Worm (Caenorhabditis elegans) whole organism, L2 larva: ENCODE results near the gene R74.2.

Source experiments
- F13H6.1 ChIP-seq: sonication (generic microtip); optimal IDR thresholded peaks from 2 replicates; lab custom pipeline; 2016; ENCODE audit warnings: missing genetic modification characterization, missing compliant biosample characterization
- Y55F3AM.14 ChIP-seq: fragments of 200-800 bp; sonication (Bioruptor generic); optimal IDR thresholded peaks from 2 replicates; lab custom pipeline; 2018; ENCODE audit warnings: mild to moderate bottlenecking, missing genetic modification characterization, missing compliant biosample characterization
- aly-2 ChIP-seq: fragments of 150-350 bp; optimal IDR thresholded peaks from 2 replicates; lab custom pipeline; 2014; ENCODE audit warnings: missing biosample characterization, missing genetic modification characterization
- ama-1 ChIP-seq: fragments of 150-350 bp; optimal IDR thresholded peaks from 2 replicates; lab custom pipeline; 2018; ENCODE audit warnings: inconsistent platforms
- blmp-1 ChIP-seq: sonication (generic microtip); optimal IDR thresholded peaks from 2 replicates; lab custom pipeline; 2017; ENCODE audit warnings: missing genetic modification characterization, mild to moderate bottlenecking, missing compliant biosample characterization, antibody characterized with exemption, moderate library complexity; ENCODE audit not compliant: insufficient read depth
- ceh-16 ChIP-seq: fragments of 150-350 bp; optimal IDR thresholded peaks from 2 replicates; lab custom pipeline; 2014; ENCODE audit warnings: missing biosample characterization, missing genetic modification characterization
- ceh-82 ChIP-seq: fragments of 150-350 bp; optimal IDR thresholded peaks from 2 replicates; lab custom pipeline; 2014; ENCODE audit warnings: missing biosample characterization, missing genetic modification characterization
- crh-2 ChIP-seq: sonication (generic microtip); optimal IDR thresholded peaks from 2 replicates; lab custom pipeline; 2017; ENCODE audit warnings: missing biosample characterization, missing genetic modification characterization
- dmd-4 ChIP-seq: sonication (generic microtip); optimal IDR thresholded peaks from 2 replicates; lab custom pipeline; 2017; ENCODE audit warnings: missing biosample characterization, missing genetic modification characterization
- egl-27 ChIP-seq: sonication (generic microtip); optimal IDR thresholded peaks from 3 replicates; lab custom pipeline; 2017; ENCODE audit warnings: missing biosample characterization, missing genetic modification reagents, missing genetic modification characterization
- elt-1 ChIP-seq: fragments of 150-350 bp; optimal IDR thresholded peaks from 2 replicates; lab custom pipeline; 2014; ENCODE audit warnings: missing biosample characterization, missing genetic modification characterization
- fos-1 ChIP-seq: fragments of 150-350 bp; optimal IDR thresholded peaks from 2 replicates; lab custom pipeline; 2014; ENCODE audit warnings: missing biosample characterization, missing genetic modification characterization
- lin-11 ChIP-seq: fragments of 150-350 bp; sonication (generic microtip); optimal IDR thresholded peaks from 2 replicates; lab custom pipeline; 2014; ENCODE audit warnings: missing biosample characterization, missing genetic modification characterization, inconsistent platforms, mixed read lengths
- lin-13 ChIP-seq: fragments of 150-350 bp; optimal IDR thresholded peaks from 2 replicates; lab custom pipeline; 2014; ENCODE audit warnings: missing biosample characterization, missing genetic modification reagents, missing genetic modification characterization
- lsy-2 ChIP-seq, 2 experiments: fragments of 150-350 bp in 1 of 2; sonication (generic microtip) in 1 of 2; optimal IDR thresholded peaks; 2 replicates each; lab custom pipeline; 2014 to 2017; ENCODE audit warnings: missing biosample characterization in 2 of 2, missing genetic modification characterization in 2 of 2
- mab-5 ChIP-seq: fragments of 150-350 bp; optimal IDR thresholded peaks from 2 replicates; lab custom pipeline; 2014; ENCODE audit warnings: missing biosample characterization, missing genetic modification characterization
- mbf-1 ChIP-seq: sonication (generic microtip); optimal IDR thresholded peaks from 2 replicates; lab custom pipeline; 2017; ENCODE audit warnings: missing biosample characterization, missing genetic modification characterization
- mdl-1 ChIP-seq, 2 experiments: fragments of 150-350 bp in 1 of 2; sonication (generic microtip) in 1 of 2; optimal IDR thresholded peaks; 2 replicates each; lab custom pipeline; 2017; ENCODE audit warnings: missing biosample characterization in 2 of 2, missing genetic modification characterization in 2 of 2
- nhr-10 ChIP-seq: sonication (generic microtip); optimal IDR thresholded peaks from 2 replicates; lab custom pipeline; 2017; ENCODE audit warnings: missing biosample characterization, missing genetic modification characterization
- nhr-12 ChIP-seq: fragments of 150-350 bp; optimal IDR thresholded peaks from 2 replicates; lab custom pipeline; 2014; ENCODE audit warnings: missing biosample characterization, missing genetic modification characterization
- nhr-129 ChIP-seq: fragments of 150-350 bp; optimal IDR thresholded peaks from 2 replicates; lab custom pipeline; 2014; ENCODE audit warnings: missing biosample characterization, missing genetic modification characterization
- nhr-21 ChIP-seq: fragments of 150-350 bp; optimal IDR thresholded peaks from 2 replicates; lab custom pipeline; 2014; ENCODE audit warnings: missing biosample characterization, missing genetic modification characterization
- nhr-23 ChIP-seq: fragments of 150-350 bp; optimal IDR thresholded peaks from 2 replicates; lab custom pipeline; 2014; ENCODE audit warnings: missing biosample characterization, missing genetic modification reagents, missing genetic modification characterization
- nhr-237 ChIP-seq: fragments of 150-350 bp; optimal IDR thresholded peaks from 2 replicates; lab custom pipeline; 2014; ENCODE audit warnings: missing biosample characterization, missing genetic modification characterization
- nhr-25 ChIP-seq: fragments of 150-350 bp; sonication (generic microtip); optimal IDR thresholded peaks from 3 replicates; lab custom pipeline; 2014; ENCODE audit warnings: missing biosample characterization, missing genetic modification characterization
- nhr-6 ChIP-seq: fragments of 150-350 bp; optimal IDR thresholded peaks from 2 replicates; lab custom pipeline; 2014; ENCODE audit warnings: missing biosample characterization, missing genetic modification characterization
- nhr-77 ChIP-seq: fragments of 150-350 bp; optimal IDR thresholded peaks from 2 replicates; lab custom pipeline; 2014; ENCODE audit warnings: missing biosample characterization, missing genetic modification characterization
- peb-1 ChIP-seq: fragments of 150-350 bp; optimal IDR thresholded peaks from 2 replicates; lab custom pipeline; 2014; ENCODE audit warnings: missing biosample characterization, missing genetic modification characterization
- skn-1 ChIP-seq: sonication (generic microtip); optimal IDR thresholded peaks from 2 replicates; lab custom pipeline; 2017; ENCODE audit warnings: missing biosample characterization, missing genetic modification characterization
- sma-3 ChIP-seq: sonication (generic microtip); optimal IDR thresholded peaks from 2 replicates; lab custom pipeline; 2016; ENCODE audit warnings: missing genetic modification reagents, missing genetic modification characterization, missing compliant biosample characterization
- sma-9 ChIP-seq, 2 experiments: fragments of 150-350 bp in 1 of 2; sonication (generic microtip) in 1 of 2; optimal IDR thresholded peaks; 2 replicates each; lab custom pipeline; 2014 to 2016; ENCODE audit warnings: missing genetic modification characterization in 2 of 2, mild to moderate bottlenecking in 1 of 2, missing biosample characterization in 1 of 2, missing compliant biosample characterization in 1 of 2, missing genetic modification reagents in 1 of 2, moderate library complexity in 1 of 2
- snpc-4 ChIP-seq: fragments of 150-350 bp; optimal IDR thresholded peaks from 2 replicates; lab custom pipeline; 2014; ENCODE audit warnings: missing biosample characterization, missing genetic modification characterization
- unc-39 ChIP-seq: fragments of 150-350 bp; optimal IDR thresholded peaks from 2 replicates; lab custom pipeline; 2014; ENCODE audit warnings: missing biosample characterization, missing genetic modification characterization
- ztf-1 ChIP-seq: fragments of 200-800 bp; sonication (Bioruptor generic); conservative IDR thresholded peaks from 2 replicates; pipeline ENCODE4 v1.3.6; 2022; ENCODE audit warnings: missing genetic modification characterization, missing compliant biosample characterization
- ztf-11 ChIP-seq: sonication (generic microtip); optimal IDR thresholded peaks from 2 replicates; lab custom pipeline; 2017; ENCODE audit warnings: missing biosample characterization, missing genetic modification characterization
- ztf-4 ChIP-seq: fragments of 150-350 bp; optimal IDR thresholded peaks from 2 replicates; lab custom pipeline; 2014; ENCODE audit warnings: missing biosample characterization, missing genetic modification characterization

R74.2 gene

DNA sequence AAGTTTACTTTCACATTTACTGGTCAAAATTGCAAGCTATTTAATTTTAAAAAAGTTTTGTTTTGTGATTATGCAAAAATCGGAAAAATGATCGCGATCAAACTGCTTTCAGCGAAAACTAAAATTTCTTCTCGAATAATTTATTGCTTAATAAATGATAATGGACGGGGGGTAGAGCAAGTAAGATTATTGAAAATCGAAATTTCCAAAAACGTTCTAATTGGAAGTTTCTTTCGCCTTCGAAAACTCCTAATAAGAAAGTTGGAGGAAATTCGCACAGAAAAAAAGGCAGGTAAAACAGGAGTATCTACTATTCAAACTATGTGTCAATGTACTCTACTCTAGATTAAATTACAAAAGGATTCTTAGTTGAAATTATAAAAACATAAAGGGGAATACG, 15.8 kb upstream of the R74.2 start:
- TF ChIP-seq mab-5 (tag; lab: Kevin White, UChicago) (no peak), elt-1 (tag; lab: Kevin White, UChicago) (no peak), unc-39 (no peak), skn-1 (tag; lab: Kevin White, UChicago) (no peak), ztf-11 (tag; lab: Kevin White, UChicago) (no peak), ceh-16 (tag; lab: Kevin White, UChicago) (no peak), nhr-21 (no peak), nhr-6 (no peak), nhr-23 (no peak), nhr-10 (no peak), ztf-1 (GFP tag; lab: Robert Waterston, UW) (no peak), ceh-82 (no peak), lin-13 (no peak), sma-3 (GFP tag; lab: Kevin White, UChicago) (no peak), aly-2 (tag; lab: Kevin White, UChicago) (no peak), lsy-2 (tag; optimal IDR thresholded peaks at IDR 0.05; lab: Kevin White, UChicago) (no peak)

DNA sequence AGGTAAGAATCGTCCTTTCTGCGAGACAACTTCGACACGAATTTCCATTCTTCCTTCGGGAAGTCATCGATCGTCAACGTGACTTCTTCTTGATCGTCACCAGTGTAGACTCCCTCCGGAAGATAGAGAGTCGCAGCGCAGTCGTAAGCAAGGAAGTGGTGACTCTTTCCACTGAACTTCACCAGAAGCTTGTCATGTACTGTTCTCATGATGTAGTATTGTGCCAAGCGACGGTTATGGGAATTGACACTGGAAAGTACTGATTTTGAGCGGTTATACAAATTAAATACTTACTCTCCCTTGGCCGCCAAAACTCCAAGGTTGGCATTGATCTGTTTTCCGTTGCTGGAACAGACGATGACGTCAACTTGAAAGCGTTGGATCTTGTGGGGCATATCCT, 12.5 kb upstream of the R74.2 start:
- TF ChIP-seq mab-5 (tag; lab: Kevin White, UChicago) (no peak), F13H6.1 (no peak), nhr-129 (no peak), peb-1 (no peak), ztf-1 (GFP tag; lab: Robert Waterston, UW) (no peak), mbf-1 (tag; lab: Kevin White, UChicago) (no peak), mdl-1 (tag; optimal IDR thresholded peaks at IDR 0.05; lab: Kevin White, UChicago) (no peak), lin-13 (no peak), blmp-1 (tag; lab: Kevin White, UChicago) (no peak), ztf-4 (tag; lab: Kevin White, UChicago) (no peak), lin-11 (tag; lab: Kevin White, UChicago) (no peak), ceh-16 (tag; lab: Kevin White, UChicago) (no peak), Y55F3AM.14 (GFP tag; lab: Kevin White, UChicago) (no peak), egl-27 (no peak), nhr-12 (tag; lab: Kevin White, UChicago) (no peak), nhr-10 (no peak), nhr-25 (tag; lab: Kevin White, UChicago) (no peak)

DNA sequence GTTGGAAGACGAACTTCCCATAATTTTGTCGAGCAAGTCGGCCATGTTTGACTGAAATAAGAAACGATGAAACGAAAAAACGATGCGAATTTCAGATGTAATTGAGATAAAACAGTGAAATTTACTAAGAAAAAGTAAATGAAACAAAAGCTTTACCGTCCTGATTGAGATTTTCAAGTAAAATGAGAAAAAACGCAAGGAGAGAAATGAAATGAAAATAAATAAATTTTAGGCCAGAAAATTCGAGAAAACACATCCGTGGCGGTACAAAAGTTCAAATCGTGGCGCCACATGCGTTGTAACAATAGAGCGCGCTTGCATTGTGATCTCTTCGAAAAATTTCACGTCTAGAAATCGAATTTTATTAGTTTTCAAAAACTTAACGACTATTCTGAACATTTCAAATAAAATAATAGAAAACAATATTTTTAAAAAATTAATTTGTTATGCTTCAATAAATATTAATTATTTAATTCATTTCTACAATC, 11.8 kb upstream of the R74.2 start, which contains the start of the genes hrde-1 and C16C10.13:
TSS of gene hrde-1 (minus strand) at position 51 of the 488 bp plus-strand sequence.
TSS of gene C16C10.13 (plus strand) at position 332 of the 488 bp plus-strand sequence.
- TF ChIP-seq ama-1 (lab: Kevin White, UChicago) = no peak
- TF ChIP-seq crh-2 (tag; lab: Kevin White, UChicago) = no peak
- TF ChIP-seq nhr-77 (tag; lab: Kevin White, UChicago) = no peak
- TF ChIP-seq snpc-4 (tag; lab: Kevin White, UChicago) = no peak
- no peak for TF ChIP-seq sma-9 (GFP tag; optimal IDR thresholded peaks at IDR 0.05; lab: Kevin White, UChicago)
- TF ChIP-seq sma-9 (tag; optimal IDR thresholded peaks at IDR 0.05; lab: Kevin White, UChicago) = no peak
- TF ChIP-seq nhr-237 (tag; lab: Kevin White, UChicago) = no peak
- TF ChIP-seq aly-2 (tag; lab: Kevin White, UChicago) = no peak

- TF ChIP-seq nhr-25 (tag; lab: Kevin White, UChicago) (no peak), dmd-4 (tag; lab: Kevin White, UChicago) (no peak), fos-1 (no peak), sma-9 (GFP tag; optimal IDR thresholded peaks at IDR 0.05; lab: Kevin White, UChicago) (no peak), sma-9 (tag; optimal IDR thresholded peaks at IDR 0.05; lab: Kevin White, UChicago) (no peak), mdl-1 (tag; optimal IDR thresholded peaks at IDR 0.05; lab: Kevin White, UChicago) (no peak), nhr-6 (no peak), ceh-16 (tag; lab: Kevin White, UChicago) (no peak), unc-39 (no peak)
These were observed 9.4 kb upstream of the R74.2 start, which contains the start of gene C16C10.2 for ce11 chrIII:4178564-4178963. Gene C16C10.2, minus strand, starts transcription at chrIII:4178664.
